Fruit fly (Drosophila melanogaster) whole organism, prepupa: ENCODE measurements around the gene spn-B.

Experiments
- CG11902 ChIP-seq: fragments of 200-800 bp; sonication (Bioruptor generic); optimal IDR thresholded peaks from 3 replicates; lab custom pipeline; 2016; ENCODE audit warnings: missing biosample characterization, missing genetic modification characterization
- CG15336 ChIP-seq: fragments of 200-800 bp; sonication (Bioruptor generic); IDR thresholded peaks from 2 replicates; pipeline ENCODE4 v1.3.6; 2022; ENCODE audit warnings: missing biosample characterization, missing genetic modification characterization
- CG3919 ChIP-seq: fragments of 200-800 bp; sonication (Bioruptor generic); optimal IDR thresholded peaks from 3 replicates; lab custom pipeline; 2016; ENCODE audit warnings: missing biosample characterization, missing genetic modification characterization
- CG8119 ChIP-seq: fragments of 200-800 bp; sonication (Bioruptor generic); IDR thresholded peaks from 3 replicates; pipeline ENCODE4 v1.3.6; 2022; ENCODE audit warnings: missing biosample characterization, missing genetic modification characterization
- Smox ChIP-seq: fragments of 200-800 bp; sonication (Bioruptor generic); optimal IDR thresholded peaks from 3 replicates; lab custom pipeline; 2016; ENCODE audit warnings: missing biosample characterization, missing genetic modification characterization
- Sox102F ChIP-seq: fragments of 200-800 bp; sonication (Bioruptor generic); optimal IDR thresholded peaks from 2 replicates; lab custom pipeline; 2016; ENCODE audit warnings: missing biosample characterization, mild to moderate bottlenecking, missing genetic modification characterization
- fd59A ChIP-seq: fragments of 200-800 bp; sonication (Bioruptor generic); optimal IDR thresholded peaks from 2 replicates; lab custom pipeline; 2017; ENCODE audit warnings: missing biosample characterization, mild to moderate bottlenecking, missing genetic modification characterization, missing genetic modification reagents
- spab ChIP-seq: fragments of 200-800 bp; sonication (Bioruptor generic); optimal IDR thresholded peaks from 2 replicates; lab custom pipeline; 2017; ENCODE audit warnings: missing biosample characterization, mild to moderate bottlenecking, missing genetic modification characterization, missing genetic modification reagents

dm6 chr3R:14291431-14291830, 36.4 kb upstream of the spn-B start:
- TF ChIP-seq fd59A (GFP tag; lab: Kevin White, UChicago) (peak; percentile 81), Smox (GFP tag; lab: Kevin White, UChicago) (peak; percentile 83), CG11902 (GFP tag; lab: Kevin White, UChicago) (peak; percentile 49), CG3919 (GFP tag; lab: Kevin White, UChicago) (peak; percentile 83), spab (GFP tag; lab: Kevin White, UChicago) (peak; percentile 81), Sox102F (GFP tag; lab: Kevin White, UChicago) (peak; percentile 84), CG15336 (GFP tag; lab: Robert Waterston, UW) (peak; percentile 93), CG8119 (GFP tag; lab: Robert Waterston, UW) (peak; percentile 92)
